Worm (Caenorhabditis elegans) whole organism, L1 larva: Measurements from ENCODE around the gene fbxc-19.
A peak's percentile ranks its signal among the peaks of the same experiment; 100 is the strongest.

Source experiments
- C04F5.9 ChIP-seq: sonication (generic microtip); optimal IDR thresholded peaks from 2 replicates; lab custom pipeline; 2016; ENCODE audit warnings: missing genetic modification characterization, missing compliant biosample characterization
- C34B4.2 ChIP-seq: sonication (generic microtip); optimal IDR thresholded peaks from 2 replicates; lab custom pipeline; 2017; ENCODE audit warnings: mild to moderate bottlenecking, missing genetic modification characterization, missing compliant biosample characterization
- F16B12.6 ChIP-seq: fragments of 150-350 bp; optimal IDR thresholded peaks from 2 replicates; lab custom pipeline; 2014; ENCODE audit warnings: missing biosample characterization, missing genetic modification characterization
- alr-1 ChIP-seq: fragments of 200-800 bp; sonication (Bioruptor generic); optimal IDR thresholded peaks from 2 replicates; lab custom pipeline; 2018; ENCODE audit warnings: borderline replicate concordance, mild to moderate bottlenecking, missing genetic modification characterization, missing compliant biosample characterization
- ama-1 ChIP-seq: fragments of 150-350 bp; optimal IDR thresholded peaks from 2 replicates; lab custom pipeline; 2014
- ceh-63 ChIP-seq: fragments of 200-800 bp; sonication (Bioruptor generic); optimal IDR thresholded peaks from 2 replicates; lab custom pipeline; 2018; ENCODE audit warnings: mild to moderate bottlenecking, missing genetic modification characterization, missing compliant biosample characterization
- ceh-8 ChIP-seq: fragments of 200-800 bp; sonication (Bioruptor generic); optimal IDR thresholded peaks from 2 replicates; lab custom pipeline; 2018; ENCODE audit warnings: mild to moderate bottlenecking, missing genetic modification characterization, moderate library complexity, missing compliant biosample characterization
- ceh-82 ChIP-seq, 3 experiments: fragments of 150-350 bp in 1 of 3; sonication (generic microtip) in 2 of 3; optimal IDR thresholded peaks; 2 replicates each; lab custom pipeline; 2014 to 2017; ENCODE audit warnings: missing biosample characterization in 3 of 3, missing genetic modification characterization in 3 of 3
- ceh-90 ChIP-seq: sonication (generic microtip); optimal IDR thresholded peaks from 2 replicates; lab custom pipeline; 2016; ENCODE audit warnings: missing genetic modification characterization, missing compliant biosample characterization
- dpl-1 ChIP-seq, 3 experiments: fragments of 150-350 bp in 2 of 3; sonication (generic microtip) in 1 of 3; optimal IDR thresholded peaks; 2 replicates each; lab custom pipeline; 2014 to 2017; ENCODE audit warnings: missing biosample characterization in 3 of 3, missing genetic modification characterization in 3 of 3, missing genetic modification reagents in 3 of 3
- dsc-1 ChIP-seq: sonication (generic microtip); optimal IDR thresholded peaks from 2 replicates; lab custom pipeline; 2016; ENCODE audit warnings: mild to moderate bottlenecking, missing genetic modification characterization, missing compliant biosample characterization
- efl-3 ChIP-seq: fragments of 200-800 bp; sonication (Bioruptor generic); optimal IDR thresholded peaks from 2 replicates; lab custom pipeline; 2018; ENCODE audit warnings: mild to moderate bottlenecking, missing genetic modification characterization, missing compliant biosample characterization
- elt-2 ChIP-seq: sonication (generic microtip); optimal IDR thresholded peaks from 2 replicates; lab custom pipeline; 2016; ENCODE audit warnings: missing genetic modification characterization, mild to moderate bottlenecking, inconsistent platforms, missing compliant biosample characterization, missing genetic modification reagents
- elt-3 ChIP-seq, 6 experiments: fragments of 150-350 bp in 1 of 6; sonication (generic microtip); optimal IDR thresholded peaks; 2 replicates each; lab custom pipeline; 2017 to 2018; ENCODE audit warnings: missing biosample characterization in 6 of 6, missing genetic modification characterization in 6 of 6, inconsistent platforms in 1 of 6
- ets-5 ChIP-seq: fragments of 200-800 bp; sonication (Bioruptor generic); IDR thresholded peaks from 2 replicates; pipeline ENCODE4 v1.3.6; 2022; ENCODE audit warnings: missing genetic modification characterization, missing compliant biosample characterization
- fkh-4 ChIP-seq: sonication (generic microtip); optimal IDR thresholded peaks from 2 replicates; lab custom pipeline; 2016; ENCODE audit warnings: missing compliant biosample characterization, missing genetic modification characterization, borderline replicate concordance
- fkh-8 ChIP-seq: sonication (generic microtip); optimal IDR thresholded peaks from 2 replicates; lab custom pipeline; 2016; ENCODE audit warnings: mild to moderate bottlenecking, missing genetic modification characterization, missing compliant biosample characterization
- grh-1 ChIP-seq: fragments of 200-800 bp; sonication (Bioruptor generic); IDR thresholded peaks from 2 replicates; pipeline ENCODE4 v1.3.6; 2022; ENCODE audit warnings: missing genetic modification reagents, missing genetic modification characterization, missing compliant biosample characterization
- hlh-17 ChIP-seq: fragments of 200-800 bp; sonication (Bioruptor generic); optimal IDR thresholded peaks from 2 replicates; lab custom pipeline; 2018; ENCODE audit warnings: missing genetic modification characterization, mild to moderate bottlenecking, missing compliant biosample characterization, moderate library complexity, borderline replicate concordance
- irx-1 ChIP-seq: sonication (generic microtip); optimal IDR thresholded peaks from 2 replicates; lab custom pipeline; 2016; ENCODE audit warnings: missing genetic modification characterization, missing compliant biosample characterization
- isw-1 ChIP-seq: fragments of 200-800 bp; sonication (Bioruptor generic); IDR thresholded peaks from 2 replicates; pipeline ENCODE4 v1.3.6; 2022; ENCODE audit warnings: missing genetic modification characterization, missing compliant biosample characterization
- jun-1 ChIP-seq: fragments of 150-350 bp; optimal IDR thresholded peaks from 2 replicates; lab custom pipeline; 2014; ENCODE audit warnings: missing biosample characterization, missing genetic modification reagents, missing genetic modification characterization
- lin-14 ChIP-seq: fragments of 200-800 bp; sonication (Bioruptor generic); optimal IDR thresholded peaks from 2 replicates; lab custom pipeline; 2018; ENCODE audit warnings: mild to moderate bottlenecking, missing genetic modification characterization, moderate library complexity, missing compliant biosample characterization
- lin-15B ChIP-seq: fragments of 150-350 bp; sonication (generic microtip); optimal IDR thresholded peaks from 3 replicates; lab custom pipeline; 2014; ENCODE audit warnings: missing biosample characterization, missing genetic modification characterization
- lsy-2 ChIP-seq, 2 experiments: fragments of 150-350 bp; optimal IDR thresholded peaks; 2 replicates each; lab custom pipeline; 2014; ENCODE audit warnings: missing biosample characterization in 2 of 2, missing genetic modification characterization in 2 of 2
- nhr-11 ChIP-seq: fragments of 150-350 bp; optimal IDR thresholded peaks from 2 replicates; lab custom pipeline; 2014; ENCODE audit warnings: missing biosample characterization, missing genetic modification characterization
- nhr-12 ChIP-seq: sonication (generic microtip); optimal IDR thresholded peaks from 2 replicates; lab custom pipeline; 2017; ENCODE audit warnings: missing biosample characterization, missing genetic modification characterization
- nhr-19 ChIP-seq: fragments of 200-800 bp; sonication (Bioruptor generic); conservative IDR thresholded peaks from 2 replicates; pipeline ENCODE4 v1.3.6; 2022; ENCODE audit warnings: missing genetic modification characterization, missing compliant biosample characterization
- nhr-237 ChIP-seq: fragments of 150-350 bp; optimal IDR thresholded peaks from 2 replicates; lab custom pipeline; 2014; ENCODE audit warnings: missing biosample characterization, missing genetic modification characterization
- nhr-71 ChIP-seq: sonication (generic microtip); optimal IDR thresholded peaks from 2 replicates; lab custom pipeline; 2016; ENCODE audit warnings: mild to moderate bottlenecking, missing genetic modification characterization, moderate library complexity, missing compliant biosample characterization
- nhr-77 ChIP-seq: fragments of 150-350 bp; optimal IDR thresholded peaks from 2 replicates; lab custom pipeline; 2014; ENCODE audit warnings: missing biosample characterization, missing genetic modification characterization
- nhr-84 ChIP-seq: sonication (generic microtip); optimal IDR thresholded peaks from 2 replicates; lab custom pipeline; 2017; ENCODE audit warnings: missing biosample characterization, missing genetic modification characterization
- pag-3 ChIP-seq: sonication (generic microtip); optimal IDR thresholded peaks from 2 replicates; lab custom pipeline; 2017; ENCODE audit warnings: missing genetic modification characterization, mild to moderate bottlenecking, missing compliant biosample characterization, antibody characterized with exemption, borderline replicate concordance; ENCODE audit not compliant: insufficient read depth
- pqm-1 ChIP-seq: sonication (generic microtip); optimal IDR thresholded peaks from 3 replicates; lab custom pipeline; 2017; ENCODE audit warnings: missing biosample characterization, missing genetic modification characterization
- snpc-4 ChIP-seq: fragments of 150-350 bp; optimal IDR thresholded peaks from 2 replicates; lab custom pipeline; 2014; ENCODE audit warnings: missing biosample characterization, missing genetic modification characterization
- snu-23 ChIP-seq: sonication (generic microtip); optimal IDR thresholded peaks from 2 replicates; lab custom pipeline; 2016; ENCODE audit warnings: missing genetic modification characterization, missing compliant biosample characterization
- sox-4 ChIP-seq: sonication (generic microtip); optimal IDR thresholded peaks from 2 replicates; lab custom pipeline; 2016; ENCODE audit warnings: missing genetic modification characterization, missing compliant biosample characterization
- sup-37 ChIP-seq: fragments of 200-800 bp; sonication (Bioruptor generic); optimal IDR thresholded peaks from 2 replicates; lab custom pipeline; 2018; ENCODE audit warnings: mild to moderate bottlenecking, missing genetic modification characterization, missing compliant biosample characterization
- tbx-2 ChIP-seq: sonication (generic microtip); optimal IDR thresholded peaks from 2 replicates; lab custom pipeline; 2016; ENCODE audit warnings: missing genetic modification characterization, missing compliant biosample characterization
- tlp-1 ChIP-seq: fragments of 150-350 bp; optimal IDR thresholded peaks from 2 replicates; lab custom pipeline; 2014; ENCODE audit warnings: missing biosample characterization, missing genetic modification characterization
- unc-130 ChIP-seq: fragments of 150-350 bp; optimal IDR thresholded peaks from 2 replicates; lab custom pipeline; 2017; ENCODE audit warnings: missing biosample characterization, missing genetic modification characterization, inconsistent platforms
- unc-86 ChIP-seq: sonication (generic microtip); optimal IDR thresholded peaks from 2 replicates; lab custom pipeline; 2016; ENCODE audit warnings: missing genetic modification characterization, missing compliant biosample characterization
- unc-98 ChIP-seq: fragments of 200-800 bp; sonication (Bioruptor generic); IDR thresholded peaks from 2 replicates; pipeline ENCODE4 v1.3.6; 2022; ENCODE audit warnings: missing genetic modification characterization, missing compliant biosample characterization
- vab-15 ChIP-seq: sonication (generic microtip); optimal IDR thresholded peaks from 2 replicates; lab custom pipeline; 2017; ENCODE audit warnings: missing genotype, mild to moderate bottlenecking, missing genetic modification characterization, missing compliant biosample characterization
- xbp-1 ChIP-seq: sonication (generic microtip); optimal IDR thresholded peaks from 2 replicates; lab custom pipeline; 2016; ENCODE audit warnings: missing genetic modification characterization, missing compliant biosample characterization
- ztf-11 ChIP-seq, 2 experiments: sonication (generic microtip); optimal IDR thresholded peaks; 2 replicates each; lab custom pipeline; 2016 to 2017; ENCODE audit warnings: missing genetic modification characterization in 2 of 2, missing biosample characterization in 1 of 2, missing compliant biosample characterization in 1 of 2
- ztf-4 ChIP-seq: fragments of 150-350 bp; optimal IDR thresholded peaks from 2 replicates; lab custom pipeline; 2014; ENCODE audit warnings: missing biosample characterization, missing genetic modification characterization

Gene fbxc-19

ce11 chrII:1851716-1852115, 31.4 kb downstream of the fbxc-19 start (continued):
- TF ChIP-seq nhr-19 (GFP tag; lab: Robert Waterston, UW) (peak; percentile 43; the same call in 1 of the 2 replicates), ceh-82 (tag; optimal IDR thresholded peaks at IDR 0.05; lab: Kevin White, UChicago) (no peak), snpc-4 (no peak), ceh-8 (no peak), lin-15B (tag; lab: Kevin White, UChicago) (no peak), nhr-77 (tag; lab: Kevin White, UChicago) (no peak), pag-3 (tag; lab: Kevin White, UChicago) (no peak), isw-1 (GFP tag; lab: Robert Waterston, UW) (no peak), F16B12.6 (tag; lab: Kevin White, UChicago) (no peak), unc-98 (GFP tag; lab: Robert Waterston, UW) (no peak), jun-1 (tag; lab: Kevin White, UChicago) (peak; percentile 92), irx-1 (tag; lab: Kevin White, UChicago) (no peak), fkh-4 (tag; lab: Kevin White, UChicago) (no peak), tlp-1 (tag; lab: Kevin White, UChicago) (peak; percentile 84), nhr-71 (tag; lab: Kevin White, UChicago) (no peak), lsy-2 (tag; optimal IDR thresholded peaks at IDR 0.05; lab: Kevin White, UChicago) (peak in 1 of 2 experiments; percentile 34), efl-3 (no peak), nhr-237 (no peak), sox-4 (no peak), ets-5 (GFP tag; lab: Robert Waterston, UW) (no peak), xbp-1 (tag; lab: Kevin White, UChicago) (no peak), nhr-11 (no peak), C04F5.9 (no peak), elt-3 (tag; optimal IDR thresholded peaks at IDR 0.05; lab: Kevin White, UChicago) (peak in 2 of 6 experiments; percentile 68 to 69), nhr-84 (no peak), ceh-90 (no peak), ztf-4 (no peak), unc-130 (tag; lab: Kevin White, UChicago) (no peak), ama-1 (lab: Kevin White, UChicago) (no peak), dpl-1 (GFP tag; optimal IDR thresholded peaks at IDR 0.05; lab: Kevin White, UChicago) (no peak), grh-1 (no peak), hlh-17 (no peak), alr-1 (tag; lab: Kevin White, UChicago) (no peak), tbx-2 (tag; lab: Kevin White, UChicago) (no peak), dsc-1 (tag; lab: Kevin White, UChicago) (no peak), C34B4.2 (tag; lab: Kevin White, UChicago) (no peak), unc-86 (tag; lab: Kevin White, UChicago) (no peak), ceh-63 (GFP tag; lab: Kevin White, UChicago) (no peak), nhr-12 (tag; lab: Kevin White, UChicago) (no peak), vab-15 (tag; lab: Kevin White, UChicago) (no peak), elt-2 (tag; lab: Kevin White, UChicago) (peak; percentile 100), snu-23 (GFP tag; lab: Kevin White, UChicago) (no peak), ztf-11 (tag; optimal IDR thresholded peaks at IDR 0.05; lab: Kevin White, UChicago) (no peak), pqm-1 (tag; lab: Kevin White, UChicago) (peak; percentile 92), sup-37 (GFP tag; lab: Kevin White, UChicago) (no peak), lin-14 (peak; percentile 68), fkh-8 (tag; lab: Kevin White, UChicago) (no peak)
